Fruit fly (Drosophila melanogaster): ENCODE data around the gene CG13775.
A peak's percentile ranks its signal among the peaks of the same experiment; 100 is the strongest.

CG13775 gene

dm6 chr2L:6948540-6948942 lies 8.2 kb downstream of the CG13775 start, which contains the start of gene ihog:
Gene ihog (minus strand): TSS chr2L:6948808.
- TF ChIP-seq CG18619 (GFP tag; optimal IDR thresholded peaks at IDR 0.05) (no peak), Opbp (GFP tag; IDR thresholded peaks at IDR 0.05; ENCODE audit: partially characterized antibody) (peak; percentile 67), CG17186 (GFP tag; optimal IDR thresholded peaks at IDR 0.05) (no peak), CG7556 (GFP tag; optimal IDR thresholded peaks at IDR 0.05) (peak; percentile 20), bab2 (GFP tag; optimal IDR thresholded peaks at IDR 0.05) (no peak), CG14050 (GFP tag; IDR thresholded peaks at IDR 0.05) (no peak), trem (tag; optimal IDR thresholded peaks at IDR 0.05) (peak; percentile 32), CG6272 (GFP tag; IDR thresholded peaks at IDR 0.05) (no peak), pzg (GFP tag; optimal IDR thresholded peaks at IDR 0.05) (peak; percentile 49), CG12071 (GFP tag; optimal IDR thresholded peaks at IDR 0.05) (no peak), CG18262 (tag; optimal IDR thresholded peaks at IDR 0.05) (no peak), CG6254 (GFP tag; optimal IDR thresholded peaks at IDR 0.05) (peak; percentile 4), ERR (GFP tag; optimal IDR thresholded peaks at IDR 0.05) (no peak), scrt (GFP tag; optimal IDR thresholded peaks at IDR 0.05) (peak; percentile 62), lbe (GFP tag; optimal IDR thresholded peaks at IDR 0.05) (no peak), CG4424 (GFP tag; optimal IDR thresholded peaks at IDR 0.05) (no peak), CG3065 (GFP tag; optimal IDR thresholded peaks at IDR 0.05) (no peak), CG31441 (GFP tag; IDR thresholded peaks at IDR 0.05) (peak; percentile 41; the same call in 1 of the 2 replicates), Hr3 (GFP tag; optimal IDR thresholded peaks at IDR 0.05) (no peak), oc (tag; optimal IDR thresholded peaks at IDR 0.05) (no peak), CG34224 (GFP tag; IDR thresholded peaks at IDR 0.05; ENCODE audit: partially characterized antibody) (peak; percentile 52; the same call in 2 of the 3 replicates), CG2875 (GFP tag; optimal IDR thresholded peaks at IDR 0.05) (no peak), lov (optimal IDR thresholded peaks at IDR 0.05) (no peak), lov (GFP tag; IDR thresholded peaks at IDR 0.05) (no peak), CG13894 (tag; optimal IDR thresholded peaks at IDR 0.05) (no peak), Nf-YA (GFP tag; IDR thresholded peaks at IDR 0.05) (no peak), CG13123 (GFP tag; optimal IDR thresholded peaks at IDR 0.05) (no peak), otp (GFP tag; IDR thresholded peaks at IDR 0.05) (no peak), CG4707 (GFP tag; optimal IDR thresholded peaks at IDR 0.05) (peak; percentile 87), row (GFP tag; IDR thresholded peaks at IDR 0.05) (peak; percentile 88), cato (GFP tag; optimal IDR thresholded peaks at IDR 0.05; ENCODE audit: borderline replicate concordance) (no peak), Chrac-16 (GFP tag; optimal IDR thresholded peaks at IDR 0.05) (no peak), CG13287 (GFP tag; IDR thresholded peaks at IDR 0.05; ENCODE audit: partially characterized antibody) (peak; percentile 70), PHDP (tag; optimal IDR thresholded peaks at IDR 0.05) (peak; percentile 0), CG34422 (GFP tag; IDR thresholded peaks at IDR 0.05) (peak; percentile 35; the same call in 1 of the 3 replicates), rib (GFP tag; IDR thresholded peaks at IDR 0.05) (no peak), en (GFP tag; optimal IDR thresholded peaks at IDR 0.05) (no peak), nerfin-1 (tag; optimal IDR thresholded peaks at IDR 0.05) (peak; percentile 19), MESR4 (GFP tag; optimal IDR thresholded peaks at IDR 0.05) (peak; percentile 78), Six4 (GFP tag; optimal IDR thresholded peaks at IDR 0.05) (no peak), dmrt99B (tag; optimal IDR thresholded peaks at IDR 0.05) (no peak), CG2712 (tag; optimal IDR thresholded peaks at IDR 0.05) (peak; percentile 37), Atf6 (GFP tag; IDR thresholded peaks at IDR 0.05) (no peak), CG10979 (tag; optimal IDR thresholded peaks at IDR 0.05) (peak; percentile 14), D (optimal IDR thresholded peaks at IDR 0.05) (peak; percentile 40), D (GFP tag; optimal IDR thresholded peaks at IDR 0.05) (no peak), Hand (GFP tag; optimal IDR thresholded peaks at IDR 0.05) (no peak), CG30020 (tag; optimal IDR thresholded peaks at IDR 0.05) (peak; percentile 45), CG14710 (tag; optimal IDR thresholded peaks at IDR 0.05) (peak; percentile 16), pfk (GFP tag; optimal IDR thresholded peaks at IDR 0.05) (peak; percentile 81), CG7357 (GFP tag; IDR thresholded peaks at IDR 0.05) (no peak)

Measured in whole organism, embryonic.